Worm (Caenorhabditis elegans): ENCODE results near the gene R74.7.
A peak's percentile ranks its signal among the peaks of the same experiment; 100 is the strongest.

R74.7 gene

DNA sequence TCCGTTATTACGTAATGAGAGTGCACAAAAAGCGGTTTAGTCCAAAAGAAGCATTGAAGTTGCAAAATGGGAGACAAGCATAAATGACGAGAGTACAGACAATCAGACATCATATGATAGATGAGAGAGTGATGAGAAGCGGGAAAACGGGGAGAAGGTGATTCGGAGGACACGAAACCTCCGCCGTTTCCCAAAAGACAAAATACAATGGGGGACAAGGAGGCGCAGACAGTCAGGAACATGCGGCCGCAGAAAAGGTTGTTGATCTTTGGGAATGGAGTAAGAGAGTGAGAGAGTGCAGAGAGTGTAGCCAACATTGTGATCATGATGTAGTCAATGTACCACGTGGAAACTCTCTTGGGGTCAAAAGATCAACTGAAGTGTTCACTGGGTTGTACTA lies 33.4 kb downstream of the R74.7 start:
- TF ChIP-seq aly-2 (tag; optimal IDR thresholded peaks at IDR 0.05): no peak
- TF ChIP-seq unc-130 (tag; optimal IDR thresholded peaks at IDR 0.05): peak; percentile 69
- no peak for TF ChIP-seq ceh-90 (tag; optimal IDR thresholded peaks at IDR 0.05)
- TF ChIP-seq sptf-1 (tag; optimal IDR thresholded peaks at IDR 0.05): no peak
- no peak for TF ChIP-seq nhr-76 (tag; optimal IDR thresholded peaks at IDR 0.05)
- peak; percentile 94 for TF ChIP-seq ztf-4 (tag; optimal IDR thresholded peaks at IDR 0.05)
- peak; percentile 80 for TF ChIP-seq skn-1 (tag; optimal IDR thresholded peaks at IDR 0.05)
- TF ChIP-seq nhr-28 (tag; optimal IDR thresholded peaks at IDR 0.05): peak; percentile 80
- TF ChIP-seq ama-1 (optimal IDR thresholded peaks at IDR 0.05): peak; percentile 16
- TF ChIP-seq mef-2 (tag; optimal IDR thresholded peaks at IDR 0.05): peak; percentile 57
- peak; percentile 83 for TF ChIP-seq egl-13 (tag; optimal IDR thresholded peaks at IDR 0.05)
- peak; percentile 62 for TF ChIP-seq C04F5.9 (tag; optimal IDR thresholded peaks at IDR 0.05)
- TF ChIP-seq hlh-4 (tag; optimal IDR thresholded peaks at IDR 0.05): no peak
- peak; percentile 93 for TF ChIP-seq tbx-2 (tag; optimal IDR thresholded peaks at IDR 0.05)
- TF ChIP-seq blmp-1 (tag; optimal IDR thresholded peaks at IDR 0.05): peak; percentile 89
- TF ChIP-seq efl-1 (optimal IDR thresholded peaks at IDR 0.05): peak; percentile 80 to 84
- TF ChIP-seq efl-1 (GFP tag; optimal IDR thresholded peaks at IDR 0.05 in 1 of 2): peak; percentile 65 to 95
- peak; percentile 80 for TF ChIP-seq pax-3 (tag; optimal IDR thresholded peaks at IDR 0.05)
- TF ChIP-seq ceh-82 (tag; optimal IDR thresholded peaks at IDR 0.05): peak; percentile 72 to 79 (median 79)
- TF ChIP-seq C16A3.4 (tag; optimal IDR thresholded peaks at IDR 0.05): peak; percentile 91
- TF ChIP-seq ceh-63 (GFP tag; optimal IDR thresholded peaks at IDR 0.05): no peak
- peak; percentile 91 for TF ChIP-seq rnt-1 (tag; optimal IDR thresholded peaks at IDR 0.05)
- TF ChIP-seq mab-9 (GFP tag; IDR thresholded peaks at IDR 0.05): 0 out of 2 replicates have a peak, but pooled peaks have one; percentile 25
- TF ChIP-seq mdl-1 (tag; optimal IDR thresholded peaks at IDR 0.05): peak; percentile 66 to 97
- TF ChIP-seq nhr-71 (tag; optimal IDR thresholded peaks at IDR 0.05): peak; percentile 98
- no peak for TF ChIP-seq pqm-1 (tag; optimal IDR thresholded peaks at IDR 0.05)
- peak; percentile 61 to 94 for TF ChIP-seq egl-27 (tag; optimal IDR thresholded peaks at IDR 0.05)
- peak; percentile 19 for TF ChIP-seq lin-39 (tag; optimal IDR thresholded peaks at IDR 0.05)
- TF ChIP-seq sox-4 (tag; optimal IDR thresholded peaks at IDR 0.05): peak; percentile 79
- no peak for TF ChIP-seq Y116A8C.19 (tag; optimal IDR thresholded peaks at IDR 0.05; ENCODE audit: borderline replicate concordance)
- TF ChIP-seq hlh-17 (GFP tag; optimal IDR thresholded peaks at IDR 0.05; ENCODE audit: borderline replicate concordance): no peak
- peak; percentile 98 for TF ChIP-seq nhr-11 (tag; optimal IDR thresholded peaks at IDR 0.05)
- peak; percentile 97 for TF ChIP-seq fkh-8 (tag; optimal IDR thresholded peaks at IDR 0.05)
- TF ChIP-seq ceh-88 (GFP tag; IDR thresholded peaks at IDR 0.05): peak; percentile 65; the same call in 1 of the 2 replicates
- TF ChIP-seq hpl-2 (GFP tag; optimal IDR thresholded peaks at IDR 0.05): peak; percentile 72
- TF ChIP-seq swsn-7 (tag; optimal IDR thresholded peaks at IDR 0.05): peak; percentile 93
- no peak for TF ChIP-seq ets-5 (GFP tag; IDR thresholded peaks at IDR 0.05)
- TF ChIP-seq ztf-11 (tag; optimal IDR thresholded peaks at IDR 0.05): no peak
- no peak for TF ChIP-seq pag-3 (tag; optimal IDR thresholded peaks at IDR 0.05; ENCODE audit: borderline replicate concordance, insufficient read depth)
- TF ChIP-seq snpc-4 (tag; optimal IDR thresholded peaks at IDR 0.05): peak; percentile 39
- peak; percentile 49 for TF ChIP-seq zip-4 (GFP tag; optimal IDR thresholded peaks at IDR 0.05)
- peak; percentile 92 for TF ChIP-seq mep-1 (tag; optimal IDR thresholded peaks at IDR 0.05)
- TF ChIP-seq zag-1 (tag; optimal IDR thresholded peaks at IDR 0.05): no peak
- peak; percentile 91 for TF ChIP-seq nhr-90 (tag; optimal IDR thresholded peaks at IDR 0.05; ENCODE audit: poor library complexity)
- peak; percentile 94 for TF ChIP-seq jun-1 (tag; optimal IDR thresholded peaks at IDR 0.05)
- TF ChIP-seq nhr-237 (tag; optimal IDR thresholded peaks at IDR 0.05): peak; percentile 93
- peak; percentile 64 to 75 (median 68) for TF ChIP-seq dpl-1 (GFP tag; optimal IDR thresholded peaks at IDR 0.05)
- peak; percentile 99 for TF ChIP-seq nhr-85 (tag)
- peak; percentile 25 for TF ChIP-seq lin-15B (tag; optimal IDR thresholded peaks at IDR 0.05)
- no peak for TF ChIP-seq alr-1 (tag; optimal IDR thresholded peaks at IDR 0.05; ENCODE audit: borderline replicate concordance)
- peak; percentile 88 for TF ChIP-seq unc-86 (tag; optimal IDR thresholded peaks at IDR 0.05)
- TF ChIP-seq nhr-77 (tag; optimal IDR thresholded peaks at IDR 0.05): peak; percentile 95
- TF ChIP-seq fkh-4 (tag; optimal IDR thresholded peaks at IDR 0.05; ENCODE audit: borderline replicate concordance): no peak
- TF ChIP-seq nhr-20 (tag; optimal IDR thresholded peaks at IDR 0.05): peak; percentile 100

All from whole organism, L1 larva.